Worm (Caenorhabditis elegans) whole organism, L3 larva: ENCODE measurements around the gene C09H10.5.

Experiments
- R02D3.7 ChIP-seq: fragments of 150-350 bp; optimal IDR thresholded peaks from 2 replicates; lab custom pipeline; 2014; ENCODE audit warnings: missing biosample characterization, missing genetic modification characterization
- ama-1 ChIP-seq: fragments of 150-350 bp; optimal IDR thresholded peaks from 2 replicates; lab custom pipeline; 2018
- ceh-9 ChIP-seq: sonication (generic microtip); optimal IDR thresholded peaks from 2 replicates; lab custom pipeline; 2018; ENCODE audit warnings: missing biosample characterization, missing genetic modification characterization
- elt-1 ChIP-seq: fragments of 150-350 bp; optimal IDR thresholded peaks from 2 replicates; lab custom pipeline; 2014; ENCODE audit warnings: missing biosample characterization, missing genetic modification characterization
- elt-2 ChIP-seq: sonication (generic microtip); optimal IDR thresholded peaks from 2 replicates; lab custom pipeline; 2016; ENCODE audit warnings: missing genetic modification reagents, mild to moderate bottlenecking, missing genetic modification characterization, missing compliant biosample characterization
- eor-1 ChIP-seq, 2 experiments: fragments of 150-350 bp; optimal IDR thresholded peaks; 2 replicates each; lab custom pipeline; 2014 to 2018; ENCODE audit warnings: missing biosample characterization in 2 of 2, missing genetic modification characterization in 2 of 2
- mdl-1 ChIP-seq: fragments of 150-350 bp; optimal IDR thresholded peaks from 2 replicates; lab custom pipeline; 2014; ENCODE audit warnings: missing biosample characterization, missing genetic modification characterization
- mml-1 ChIP-seq: fragments of 150-350 bp; sonication (generic microtip); optimal IDR thresholded peaks from 3 replicates; lab custom pipeline; 2014; ENCODE audit warnings: missing biosample characterization, missing genetic modification characterization
- nhr-11 ChIP-seq: fragments of 150-350 bp; optimal IDR thresholded peaks from 2 replicates; lab custom pipeline; 2014; ENCODE audit warnings: missing biosample characterization, missing genetic modification characterization
- nhr-237 ChIP-seq: fragments of 150-350 bp; optimal IDR thresholded peaks from 2 replicates; lab custom pipeline; 2014; ENCODE audit warnings: missing biosample characterization, missing genetic modification characterization
- skn-1 ChIP-seq: fragments of 150-350 bp; optimal IDR thresholded peaks from 2 replicates; lab custom pipeline; 2014; ENCODE audit warnings: missing biosample characterization, missing genetic modification characterization
- ztf-11 ChIP-seq: fragments of 150-350 bp; optimal IDR thresholded peaks from 2 replicates; lab custom pipeline; 2014; ENCODE audit warnings: missing biosample characterization, missing genetic modification characterization

- TF ChIP-seq nhr-237, result no peak
- no peak for TF ChIP-seq ceh-9 (tag; lab: Kevin White, UChicago)
- no peak for TF ChIP-seq elt-1 (tag; lab: Kevin White, UChicago)
- TF ChIP-seq nhr-11, result no peak
- TF ChIP-seq skn-1, result no peak
- TF ChIP-seq ama-1, result no peak
- no peak for TF ChIP-seq elt-2 (tag; lab: Kevin White, UChicago)
- no peak for TF ChIP-seq ztf-11 (tag; lab: Kevin White, UChicago)
- TF ChIP-seq mml-1, result no peak
- TF ChIP-seq R02D3.7, result no peak
- TF ChIP-seq eor-1 (tag; optimal IDR thresholded peaks at IDR 0.05; lab: Kevin White, UChicago), result no peak
- no peak for TF ChIP-seq mdl-1 (tag; lab: Kevin White, UChicago)
Measured at ce11 chrII:11091577-11091976, 12.0 kb downstream of the C09H10.5 start.
